Fruit fly (Drosophila melanogaster): ENCODE measurements around the gene aop.

aop gene

dm6 chr2L:2161244-2162243, 17.0 kb downstream of the aop start (continued):
- TF ChIP-seq dac (GFP tag; optimal IDR thresholded peaks at IDR 0.05), result no peak
- TF ChIP-seq CG6792 (GFP tag; optimal IDR thresholded peaks at IDR 0.05), result peak; percentile 61
- peak; percentile 72 for TF ChIP-seq pdm3 (GFP tag; optimal IDR thresholded peaks at IDR 0.05)
- peak; percentile 24 for TF ChIP-seq CG8319 (GFP tag; optimal IDR thresholded peaks at IDR 0.05)
- TF ChIP-seq lz (GFP tag; optimal IDR thresholded peaks at IDR 0.05), result peak; percentile 76
- TF ChIP-seq esn (GFP tag; optimal IDR thresholded peaks at IDR 0.05), result peak; percentile 84
- TF ChIP-seq fd59A (GFP tag; optimal IDR thresholded peaks at IDR 0.05), result peak; percentile 59
- peak; percentile 9 for TF ChIP-seq vri (GFP tag; optimal IDR thresholded peaks at IDR 0.05)
- peak; percentile 63; the same call in 2 of the 3 replicates for TF ChIP-seq CG6163 (GFP tag; IDR thresholded peaks at IDR 0.05)
- peak; percentile 81 for TF ChIP-seq topi (GFP tag; optimal IDR thresholded peaks at IDR 0.05)
- TF ChIP-seq Hr4 (GFP tag; optimal IDR thresholded peaks at IDR 0.05), result peak; percentile 63
- TF ChIP-seq CG32006 (GFP tag; optimal IDR thresholded peaks at IDR 0.05), result peak; percentile 86
- no peak for TF ChIP-seq fd85E (GFP tag; optimal IDR thresholded peaks at IDR 0.05)
- no peak for TF ChIP-seq CG11294 (GFP tag; IDR thresholded peaks at IDR 0.05)
- TF ChIP-seq CG4318 (GFP tag; optimal IDR thresholded peaks at IDR 0.05), result peak; percentile 68
- peak; percentile 31 for TF ChIP-seq Ets21C (GFP tag; optimal IDR thresholded peaks at IDR 0.05)
- TF ChIP-seq CG8632 (GFP tag; optimal IDR thresholded peaks at IDR 0.05), result peak; percentile 53
- TF ChIP-seq Smox (GFP tag; optimal IDR thresholded peaks at IDR 0.05), result peak; percentile 48
- TF ChIP-seq CG8119 (GFP tag; IDR thresholded peaks at IDR 0.05), result no peak
- TF ChIP-seq CG9139 (GFP tag; optimal IDR thresholded peaks at IDR 0.05), result peak; percentile 8
- peak; percentile 78 for TF ChIP-seq cyc (GFP tag; optimal IDR thresholded peaks at IDR 0.05)
- TF ChIP-seq Met (GFP tag; optimal IDR thresholded peaks at IDR 0.05), result peak; percentile 84
- TF ChIP-seq OdsH (GFP tag; optimal IDR thresholded peaks at IDR 0.05), result peak; percentile 53
- peak; percentile 63 for TF ChIP-seq acj6 (GFP tag; optimal IDR thresholded peaks at IDR 0.05)
- peak; percentile 49 for TF ChIP-seq Sox15 (GFP tag; optimal IDR thresholded peaks at IDR 0.05)
- peak; percentile 53 for TF ChIP-seq net (GFP tag; optimal IDR thresholded peaks at IDR 0.05)
- TF ChIP-seq Eip93F (GFP tag; optimal IDR thresholded peaks at IDR 0.05), result no peak
- peak; percentile 32 for TF ChIP-seq CG7368 (GFP tag; optimal IDR thresholded peaks at IDR 0.05)

DNA sequence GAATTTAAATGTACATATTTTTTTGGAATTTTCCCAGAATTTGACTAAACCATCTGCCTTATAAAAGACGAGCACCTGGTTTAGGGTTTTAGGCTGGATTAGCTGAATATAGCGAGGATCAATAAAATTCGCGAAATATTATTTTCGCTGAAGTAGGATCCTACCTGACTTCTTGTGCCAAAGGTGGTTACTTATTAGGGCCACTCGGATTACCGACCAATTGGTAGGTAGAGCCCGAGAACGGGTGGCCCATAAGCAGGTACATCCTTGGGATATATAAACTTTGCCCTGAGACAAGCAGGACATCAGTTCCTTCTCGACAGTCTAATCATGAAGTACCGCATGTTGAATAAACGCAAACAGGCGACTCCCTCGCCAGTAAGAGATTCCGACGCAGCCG, 23.1 kb downstream of the aop start, which contains the start of gene CG15382:
TSS of gene CG15382 (plus strand) at position 301 of the 400 bp plus-strand sequence.
- TF ChIP-seq Ets96B (tag; optimal IDR thresholded peaks at IDR 0.05) (no peak), ss (GFP tag; optimal IDR thresholded peaks at IDR 0.05) (no peak), topi (GFP tag; optimal IDR thresholded peaks at IDR 0.05) (no peak), Eip93F (GFP tag; optimal IDR thresholded peaks at IDR 0.05) (no peak), OdsH (GFP tag; optimal IDR thresholded peaks at IDR 0.05) (no peak), CG11294 (GFP tag; IDR thresholded peaks at IDR 0.05) (no peak), fd59A (GFP tag; optimal IDR thresholded peaks at IDR 0.05) (no peak), Lpt (GFP tag; optimal IDR thresholded peaks at IDR 0.05) (no peak), dac (GFP tag; optimal IDR thresholded peaks at IDR 0.05) (no peak)

DNA sequence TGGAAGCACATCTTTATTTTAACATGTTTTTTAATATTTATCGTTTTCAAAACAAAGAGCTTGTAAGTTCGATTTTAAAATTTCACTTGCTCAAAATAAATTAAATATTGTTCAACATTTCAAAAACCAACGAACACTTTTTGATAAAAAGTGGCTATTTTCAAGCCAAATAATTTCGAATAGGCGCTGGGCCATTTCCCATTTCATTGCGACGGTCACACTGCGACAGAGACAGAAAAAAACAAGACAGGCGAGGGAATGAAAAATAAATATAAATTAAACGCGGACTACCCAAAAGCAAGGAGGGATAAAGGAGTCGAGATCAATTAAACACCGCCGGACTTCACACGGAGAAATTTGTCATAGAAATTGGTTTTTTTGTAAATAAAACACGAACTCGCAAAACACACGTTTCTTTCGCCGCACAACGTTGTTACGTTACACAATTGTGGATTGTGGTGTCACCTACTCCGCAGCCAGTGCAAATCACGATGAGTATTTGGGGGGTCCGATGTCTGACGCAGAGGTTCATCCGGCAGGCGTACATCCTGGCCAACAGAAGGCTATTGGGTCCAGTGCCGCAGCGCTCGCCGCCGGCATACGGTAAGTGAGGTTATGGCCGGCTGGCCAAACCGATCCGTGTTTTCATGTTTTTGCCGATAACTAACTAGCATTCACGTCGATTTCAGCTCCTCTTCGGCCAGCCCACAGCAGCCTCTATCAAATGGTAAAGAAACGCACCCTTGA, 26.8 kb downstream of the aop start, which contains the start of gene AIF:
TSS of gene AIF (plus strand) at position 211 of the 747 bp plus-strand sequence.
- no peak for TF ChIP-seq achi (GFP tag; optimal IDR thresholded peaks at IDR 0.05)
- no peak for TF ChIP-seq Hr4 (GFP tag; optimal IDR thresholded peaks at IDR 0.05)
- TF ChIP-seq Hr39 (GFP tag; optimal IDR thresholded peaks at IDR 0.05), result no peak
- peak; percentile 29 for TF ChIP-seq esn (GFP tag; optimal IDR thresholded peaks at IDR 0.05)
- no peak for TF ChIP-seq eg (GFP tag; IDR thresholded peaks at IDR 0.05)
- peak; percentile 100 for TF ChIP-seq CG1621 (tag; optimal IDR thresholded peaks at IDR 0.05)
- TF ChIP-seq pdm3 (GFP tag; optimal IDR thresholded peaks at IDR 0.05), result no peak
